Fruit fly (Drosophila melanogaster) whole organism, embryonic: Measurements from ENCODE around the gene kek6.

Experiments used
- Aef1 ChIP-seq: fragments of 200-800 bp; sonication (Bioruptor generic); IDR thresholded peaks from 3 replicates; pipeline ENCODE4 v1.3.6; 2022; ENCODE audit warnings: missing biosample characterization, missing genetic modification characterization
- B-H2 ChIP-seq: fragments of 200-800 bp; sonication (Bioruptor generic); optimal IDR thresholded peaks from 2 replicates; lab custom pipeline; 2018; ENCODE audit warnings: missing biosample characterization, mild to moderate bottlenecking, missing genetic modification characterization
- CG14014 ChIP-seq: fragments of 200-800 bp; sonication (Bioruptor generic); IDR thresholded peaks from 2 replicates; pipeline ENCODE4 v1.3.6; 2022; ENCODE audit warnings: missing biosample characterization, missing genetic modification characterization
- CG14441 ChIP-seq: fragments of 200-800 bp; sonication (Bioruptor generic); IDR thresholded peaks from 2 replicates; pipeline ENCODE4 v1.3.6; 2022; ENCODE audit warnings: missing biosample characterization, missing genetic modification characterization
- CG15011 ChIP-seq: fragments of 200-800 bp; sonication (Bioruptor generic); optimal IDR thresholded peaks from 3 replicates; lab custom pipeline; 2018; ENCODE audit warnings: missing biosample characterization, mild to moderate bottlenecking, missing genetic modification characterization
- CG1602 ChIP-seq: fragments of 200-800 bp; sonication (Bioruptor generic); optimal IDR thresholded peaks from 3 replicates; lab custom pipeline; 2016; ENCODE audit warnings: missing biosample characterization, missing genetic modification characterization
- CG17328 ChIP-seq: fragments of 200-800 bp; sonication (Bioruptor generic); IDR thresholded peaks from 2 replicates; pipeline ENCODE4 v1.3.6; 2022; ENCODE audit warnings: missing biosample characterization, missing genetic modification characterization
- CG17359 ChIP-seq: fragments of 200-800 bp; sonication (Bioruptor generic); optimal IDR thresholded peaks from 3 replicates; lab custom pipeline; 2018; ENCODE audit warnings: missing biosample characterization, mild to moderate bottlenecking, missing genetic modification characterization, moderate library complexity
- CG17385 ChIP-seq: fragments of 200-800 bp; sonication (Bioruptor generic); optimal IDR thresholded peaks from 3 replicates; lab custom pipeline; 2018; ENCODE audit warnings: missing biosample characterization, mild to moderate bottlenecking, missing genetic modification characterization
- CG2129 ChIP-seq: fragments of 200-800 bp; sonication (Bioruptor generic); IDR thresholded peaks from 2 replicates; pipeline ENCODE4 v1.3.6; 2022; ENCODE audit warnings: missing biosample characterization, missing genetic modification characterization; ENCODE audit not compliant: partially characterized antibody
- CG2875 ChIP-seq: fragments of 200-800 bp; sonication (Bioruptor generic); optimal IDR thresholded peaks from 2 replicates; lab custom pipeline; 2017; ENCODE audit warnings: missing biosample characterization, mild to moderate bottlenecking, missing genetic modification characterization, missing genetic modification reagents
- CG3163 ChIP-seq: fragments of 200-800 bp; sonication (Bioruptor generic); optimal IDR thresholded peaks from 3 replicates; lab custom pipeline; 2016; ENCODE audit warnings: missing biosample characterization, missing genetic modification characterization
- CG33557 ChIP-seq: fragments of 200-800 bp; sonication (Bioruptor generic); optimal IDR thresholded peaks from 2 replicates; lab custom pipeline; 2019; ENCODE audit warnings: missing biosample characterization, mild to moderate bottlenecking, missing genetic modification characterization, moderate library complexity
- CG4820 ChIP-seq: fragments of 200-800 bp; sonication (Bioruptor generic); optimal IDR thresholded peaks from 3 replicates; lab custom pipeline; 2016; ENCODE audit warnings: missing biosample characterization, missing genetic modification characterization
- CG5953 ChIP-seq: fragments of 200-800 bp; sonication (Bioruptor generic); IDR thresholded peaks from 2 replicates; pipeline ENCODE4 v1.3.6; 2022; ENCODE audit warnings: missing biosample characterization, missing genetic modification characterization
- CG6654 ChIP-seq: fragments of 200-800 bp; sonication (Bioruptor generic); optimal IDR thresholded peaks from 2 replicates; lab custom pipeline; 2017; ENCODE audit warnings: missing biosample characterization, mild to moderate bottlenecking, missing genetic modification characterization
- CG6813 ChIP-seq: fragments of 200-800 bp; sonication (Bioruptor generic); optimal IDR thresholded peaks from 2 replicates; lab custom pipeline; 2017; ENCODE audit warnings: missing biosample characterization, missing genetic modification characterization, mild to moderate bottlenecking, moderate library complexity, missing genetic modification reagents
- CG8359 ChIP-seq: fragments of 200-800 bp; sonication (Bioruptor generic); optimal IDR thresholded peaks from 2 replicates; lab custom pipeline; 2017; ENCODE audit warnings: missing biosample characterization, mild to moderate bottlenecking, missing genetic modification characterization, borderline replicate concordance
- CG9609 ChIP-seq: fragments of 200-800 bp; sonication (Bioruptor generic); optimal IDR thresholded peaks from 3 replicates; lab custom pipeline; 2016; ENCODE audit warnings: missing biosample characterization, missing genetic modification characterization
- Dfd ChIP-seq, 2 experiments: fragments of >200 bp; optimal IDR thresholded peaks; 2 replicates each; lab custom pipeline; 2017; ENCODE audit warnings: missing biosample characterization in 2 of 2, missing genetic modification characterization in 2 of 2
- Dip2 ChIP-seq: fragments of 200-800 bp; sonication (Bioruptor generic); IDR thresholded peaks from 2 replicates; pipeline ENCODE4 v1.3.6; 2022; ENCODE audit warnings: missing biosample characterization, missing genetic modification characterization
- Dip3 ChIP-seq: fragments of 200-800 bp; sonication (Bioruptor generic); optimal IDR thresholded peaks from 3 replicates; lab custom pipeline; 2016; ENCODE audit warnings: missing biosample characterization, missing genetic modification characterization
- Dll ChIP-seq: fragments of 200-800 bp; sonication (Bioruptor generic); IDR thresholded peaks from 4 replicates; pipeline ENCODE4 v1.3.6; 2022; ENCODE audit warnings: missing biosample characterization, missing genetic modification characterization; ENCODE audit not compliant: partially characterized antibody
- H15 ChIP-seq: fragments of 200-800 bp; sonication (Bioruptor generic); IDR thresholded peaks from 3 replicates; pipeline ENCODE4 v1.3.6; 2022; ENCODE audit warnings: missing biosample characterization, missing genetic modification characterization
- Hand ChIP-seq: fragments of 200-800 bp; sonication (Bioruptor generic); optimal IDR thresholded peaks from 2 replicates; lab custom pipeline; 2017; ENCODE audit warnings: mild to moderate bottlenecking, missing biosample characterization, missing genetic modification reagents, missing genetic modification characterization
- Hr51 ChIP-seq, 2 experiments: fragments of 200-800 bp; sonication (Bioruptor generic); optimal IDR thresholded peaks; 2 replicates in 1 of 2; 3 replicates in 1 of 2; lab custom pipeline; 2016 to 2018; ENCODE audit warnings: missing biosample characterization in 2 of 2, missing genetic modification characterization in 2 of 2, mild to moderate bottlenecking in 1 of 2, moderate library complexity in 1 of 2
- NK7.1 ChIP-seq: fragments of 200-800 bp; sonication (Bioruptor generic); optimal IDR thresholded peaks from 3 replicates; lab custom pipeline; 2016; ENCODE audit warnings: missing biosample characterization, missing genetic modification characterization
- Stat92E ChIP-seq, 3 experiments: fragments of >200 bp in 2 of 3; fragments of 200-800 bp in 1 of 3; sonication (Bioruptor generic) in 1 of 3; optimal IDR thresholded peaks; 2 replicates each; lab custom pipeline; 2017 to 2019; ENCODE audit warnings: missing biosample characterization in 3 of 3, missing genetic modification characterization in 3 of 3, mild to moderate bottlenecking in 1 of 3, moderate library complexity in 1 of 3
- Trl ChIP-seq, 3 experiments: fragments of >200 bp in 2 of 3; fragments of 200-800 bp in 1 of 3; sonication (Bioruptor generic) in 1 of 3; optimal IDR thresholded peaks; 2 replicates in 1 of 3; 3 replicates in 2 of 3; lab custom pipeline; 2016 to 2017; ENCODE audit warnings: missing biosample characterization in 1 of 3, missing genetic modification characterization in 1 of 3
- Usf ChIP-seq: fragments of 200-800 bp; sonication (Bioruptor generic); optimal IDR thresholded peaks from 2 replicates; lab custom pipeline; 2017; ENCODE audit warnings: missing genotype, missing biosample characterization, missing genetic modification characterization
- az2 ChIP-seq: fragments of 200-800 bp; sonication (Bioruptor generic); optimal IDR thresholded peaks from 3 replicates; lab custom pipeline; 2016; ENCODE audit warnings: missing biosample characterization, missing genetic modification characterization
- cas ChIP-seq: fragments of 200-800 bp; sonication (Bioruptor generic); IDR thresholded peaks from 2 replicates; pipeline ENCODE4 v1.3.6; 2022; ENCODE audit warnings: missing biosample characterization, missing genetic modification characterization
- cg ChIP-seq: fragments of 200-800 bp; sonication (Bioruptor generic); optimal IDR thresholded peaks from 3 replicates; lab custom pipeline; 2019; ENCODE audit warnings: missing biosample characterization, mild to moderate bottlenecking, missing genetic modification characterization, moderate library complexity
- emc ChIP-seq: fragments of 200-800 bp; sonication (Bioruptor generic); optimal IDR thresholded peaks from 2 replicates; lab custom pipeline; 2016; ENCODE audit warnings: missing biosample characterization, missing genetic modification characterization
- ems ChIP-seq: fragments of 200-800 bp; sonication (Bioruptor generic); optimal IDR thresholded peaks from 3 replicates; lab custom pipeline; 2016; ENCODE audit warnings: missing biosample characterization, missing genetic modification characterization
- grau ChIP-seq: fragments of 200-800 bp; optimal IDR thresholded peaks from 3 replicates; lab custom pipeline; 2019; ENCODE audit warnings: missing biosample characterization, mild to moderate bottlenecking, missing genetic modification characterization, moderate library complexity
- hkb ChIP-seq, 2 experiments: fragments of 200-800 bp in 1 of 2; fragments of >200 bp in 1 of 2; sonication (Bioruptor generic) in 1 of 2; IDR thresholded peaks in 1 of 2; optimal IDR thresholded peaks in 1 of 2; 2 replicates each; pipeline versions ENCODE4 v1.3.6 to Lab custom; 2017 to 2022; ENCODE audit warnings: missing biosample characterization in 1 of 2, missing genetic modification characterization in 1 of 2
- ind ChIP-seq: fragments of 200-800 bp; sonication (Bioruptor generic); optimal IDR thresholded peaks from 3 replicates; lab custom pipeline; 2016; ENCODE audit warnings: missing biosample characterization, missing genetic modification characterization
- jing ChIP-seq: fragments of 200-800 bp; sonication (Bioruptor generic); optimal IDR thresholded peaks from 2 replicates; lab custom pipeline; 2018; ENCODE audit warnings: missing biosample characterization, mild to moderate bottlenecking, missing genetic modification characterization
- klu ChIP-seq: fragments of 200-800 bp; sonication (Bioruptor generic); IDR thresholded peaks from 2 replicates; pipeline ENCODE4 v1.3.6; 2022; ENCODE audit warnings: missing biosample characterization, missing genetic modification characterization
- pb ChIP-seq: fragments of 200-800 bp; sonication (Bioruptor generic); optimal IDR thresholded peaks from 3 replicates; lab custom pipeline; 2016; ENCODE audit warnings: missing biosample characterization, missing genetic modification characterization
- pfk ChIP-seq: fragments of 200-800 bp; sonication (Bioruptor generic); optimal IDR thresholded peaks from 2 replicates; lab custom pipeline; 2018; ENCODE audit warnings: missing biosample characterization, mild to moderate bottlenecking, missing genetic modification characterization, moderate library complexity
- psq ChIP-seq: fragments of 200-800 bp; sonication (Bioruptor generic); optimal IDR thresholded peaks from 2 replicates; lab custom pipeline; 2017; ENCODE audit warnings: missing biosample characterization, missing genetic modification characterization
- pum ChIP-seq: fragments of 200-800 bp; sonication (Bioruptor generic); optimal IDR thresholded peaks from 2 replicates; lab custom pipeline; 2016; ENCODE audit warnings: missing biosample characterization, missing genetic modification characterization
- sd ChIP-seq: fragments of 200-800 bp; sonication (Bioruptor generic); optimal IDR thresholded peaks from 3 replicates; lab custom pipeline; 2018; ENCODE audit warnings: missing biosample characterization, mild to moderate bottlenecking, missing genetic modification characterization, moderate library complexity
- sna ChIP-seq: fragments of 200-800 bp; sonication (Bioruptor generic); IDR thresholded peaks from 2 replicates; pipeline ENCODE4 v1.3.6; 2022; ENCODE audit warnings: missing biosample characterization, missing genetic modification characterization; ENCODE audit not compliant: partially characterized antibody
- sug ChIP-seq: fragments of 200-800 bp; optimal IDR thresholded peaks from 2 replicates; lab custom pipeline; 2019; ENCODE audit warnings: missing biosample characterization, mild to moderate bottlenecking, missing genetic modification characterization, moderate library complexity
- twi ChIP-seq: fragments of 200-800 bp; optimal IDR thresholded peaks from 2 replicates; lab custom pipeline; 2019; ENCODE audit warnings: missing biosample characterization, mild to moderate bottlenecking, missing genetic modification characterization, moderate library complexity

Gene kek6

dm6 chr3R:31592256-31592879 is 29.6 kb upstream of the kek6 start, which contains the start of gene CG1774:
Gene CG1774, plus strand, starts transcription at chr3R:31592803.
- TF ChIP-seq sna (GFP tag; lab: Robert Waterston, UW) (no peak), CG17385 (peak; percentile 74), emc (GFP tag; lab: Kevin White, UChicago) (peak; percentile 66), Trl (optimal IDR thresholded peaks at IDR 0.05; lab: Kevin White, UChicago) (peak in 1 of 2 experiments; percentile 13), Trl (GFP tag; optimal IDR thresholded peaks at IDR 0.05; lab: Kevin White, UChicago) (peak; percentile 78), twi (no peak), CG2129 (GFP tag; lab: Robert Waterston, UW) (no peak), pum (GFP tag; lab: Kevin White, UChicago) (peak; percentile 73), klu (GFP tag; lab: Robert Waterston, UW) (0 out of 2 replicates have a peak, but pooled peaks have one; percentile 59), CG5953 (peak; percentile 64), Dll (GFP tag; lab: Robert Waterston, UW) (no peak), CG2875 (GFP tag; lab: Kevin White, UChicago) (peak; percentile 36), CG14441 (GFP tag; lab: Robert Waterston, UW) (peak; percentile 83), ems (GFP tag; lab: Kevin White, UChicago) (peak; percentile 65), NK7.1 (GFP tag; lab: Kevin White, UChicago) (peak; percentile 45), az2 (peak; percentile 70), CG1602 (GFP tag; lab: Kevin White, UChicago) (peak; percentile 47), sd (peak; percentile 51), pb (peak; percentile 45), Stat92E (GFP tag; optimal IDR thresholded peaks at IDR 0.05; lab: Kevin White, UChicago) (no peak), Dip3 (GFP tag; lab: Kevin White, UChicago) (peak; percentile 89), CG6654 (GFP tag; lab: Kevin White, UChicago) (no peak), CG3163 (peak; percentile 55), CG14014 (GFP tag; lab: Robert Waterston, UW) (peak; percentile 78), pfk (GFP tag; lab: Kevin White, UChicago) (no peak), CG6813 (GFP tag; lab: Kevin White, UChicago) (peak; percentile 76), Dfd (GFP tag; optimal IDR thresholded peaks at IDR 0.05; lab: Kevin White, UChicago) (no peak), Usf (peak; percentile 35), CG4820 (GFP tag; lab: Kevin White, UChicago) (peak; percentile 58), H15 (peak; percentile 55; the same call in 2 of the 3 replicates), CG33557 (GFP tag; lab: Kevin White, UChicago) (no peak), CG9609 (GFP tag; lab: Kevin White, UChicago) (peak; percentile 80), CG8359 (peak; percentile 27), Hr51 (GFP tag; optimal IDR thresholded peaks at IDR 0.05; lab: Kevin White, UChicago) (peak; percentile 16 to 73), CG17359 (tag; lab: Kevin White, UChicago) (peak; percentile 79), Aef1 (GFP tag; lab: Robert Waterston, UW) (peak; percentile 77; the same call in 2 of the 3 replicates), jing (no peak), CG15011 (GFP tag; lab: Kevin White, UChicago) (peak; percentile 70), sug (tag; lab: Kevin White, UChicago) (peak; percentile 74), B-H2 (GFP tag; lab: Kevin White, UChicago) (peak; percentile 62), ind (GFP tag; lab: Kevin White, UChicago) (peak; percentile 81), CG17328 (GFP tag; lab: Robert Waterston, UW) (peak; percentile 61), psq (GFP tag; lab: Kevin White, UChicago) (no peak), cas (GFP tag; lab: Robert Waterston, UW) (peak; percentile 34; the same call in 1 of the 2 replicates), grau (tag; lab: Kevin White, UChicago) (peak; percentile 85), Dip2 (GFP tag; lab: Robert Waterston, UW) (no peak), cg (GFP tag; lab: Kevin White, UChicago) (no peak), Hand (GFP tag; lab: Kevin White, UChicago) (peak; percentile 85), hkb (optimal IDR thresholded peaks at IDR 0.05; lab: Kevin White, UChicago) (no peak), hkb (GFP tag; IDR thresholded peaks at IDR 0.05; lab: Robert Waterston, UW) (peak; percentile 82)
